Fruit fly (Drosophila melanogaster): ENCODE data around the gene VhaPPA1-1.

The VhaPPA1-1 gene

dm6 chr3R:14853767-14854191, 50.1 kb downstream of the VhaPPA1-1 start (continued):
- TF ChIP-seq CG4360 (GFP tag; IDR thresholded peaks at IDR 0.05), result no peak; the same call in 1 of the 2 replicates
- no peak for TF ChIP-seq ham (GFP tag; IDR thresholded peaks at IDR 0.05)
- 0 out of 3 replicates have a peak, but pooled peaks have one; percentile 15 for TF ChIP-seq CG11695 (GFP tag; IDR thresholded peaks at IDR 0.05)
- peak; percentile 69 for TF ChIP-seq scrt (GFP tag; optimal IDR thresholded peaks at IDR 0.05)
- no peak for TF ChIP-seq D19B (GFP tag; optimal IDR thresholded peaks at IDR 0.05)
- TF ChIP-seq gce (GFP tag; IDR thresholded peaks at IDR 0.05), result peak; percentile 66; the same call in 1 of the 3 replicates
- no peak for TF ChIP-seq az2 (GFP tag; optimal IDR thresholded peaks at IDR 0.05)
- peak; percentile 31 for TF ChIP-seq CG10267 (tag; optimal IDR thresholded peaks at IDR 0.05)
- TF ChIP-seq so (GFP tag; IDR thresholded peaks at IDR 0.05), result peak; percentile 69
- no peak for TF ChIP-seq Ets97D (GFP tag; optimal IDR thresholded peaks at IDR 0.05)
- no peak for TF ChIP-seq gt (GFP tag; IDR thresholded peaks at IDR 0.05)
- TF ChIP-seq lbe (GFP tag; optimal IDR thresholded peaks at IDR 0.05), result peak; percentile 80
- no peak for TF ChIP-seq CG30431 (GFP tag; optimal IDR thresholded peaks at IDR 0.05)
- peak; percentile 59 for TF ChIP-seq wek (GFP tag; optimal IDR thresholded peaks at IDR 0.05)
- peak; percentile 66 for TF ChIP-seq vfl (GFP tag; optimal IDR thresholded peaks at IDR 0.05)
- TF ChIP-seq oc (tag; optimal IDR thresholded peaks at IDR 0.05), result peak; percentile 63
- no peak for TF ChIP-seq seq (GFP tag; IDR thresholded peaks at IDR 0.05)
- no peak for TF ChIP-seq esg (GFP tag; conservative IDR thresholded peaks at IDR 0.05)
- peak; percentile 94 for TF ChIP-seq zen (tag; optimal IDR thresholded peaks at IDR 0.05)
- peak; percentile 37 for TF ChIP-seq CG9727 (GFP tag; optimal IDR thresholded peaks at IDR 0.05)
- TF ChIP-seq CG2202 (tag; optimal IDR thresholded peaks at IDR 0.05), result peak; percentile 21
- no peak for TF ChIP-seq CG42726 (GFP tag; IDR thresholded peaks at IDR 0.05; ENCODE audit: partially characterized antibody)
- TF ChIP-seq cwo (GFP tag; optimal IDR thresholded peaks at IDR 0.05), result peak; percentile 36
- no peak for TF ChIP-seq CG7372 (GFP tag; IDR thresholded peaks at IDR 0.05)
- no peak for TF ChIP-seq inv (GFP tag; IDR thresholded peaks at IDR 0.05; ENCODE audit: partially characterized antibody)
- TF ChIP-seq wor (GFP tag; IDR thresholded peaks at IDR 0.05), result no peak
- TF ChIP-seq CG9817 (tag; optimal IDR thresholded peaks at IDR 0.05), result no peak
- peak; percentile 64 for TF ChIP-seq CG13296 (GFP tag; optimal IDR thresholded peaks at IDR 0.05)
- no peak for TF ChIP-seq Abd-B (GFP tag; optimal IDR thresholded peaks at IDR 0.05)
- peak; percentile 51 for TF ChIP-seq CG13624 (GFP tag; optimal IDR thresholded peaks at IDR 0.05)
- TF ChIP-seq h (optimal IDR thresholded peaks at IDR 0.05), result no peak
- TF ChIP-seq CG6683 (GFP tag; optimal IDR thresholded peaks at IDR 0.05), result peak; percentile 62
- TF ChIP-seq CG17612 (GFP tag; IDR thresholded peaks at IDR 0.05), result no peak
- peak; percentile 76 for TF ChIP-seq CG18599 (GFP tag; optimal IDR thresholded peaks at IDR 0.05)
- TF ChIP-seq Side (GFP tag; optimal IDR thresholded peaks at IDR 0.05), result peak; percentile 59
- no peak for TF ChIP-seq D19A (tag; optimal IDR thresholded peaks at IDR 0.05)
- TF ChIP-seq Usf (GFP tag; optimal IDR thresholded peaks at IDR 0.05), result no peak
- TF ChIP-seq Rx (GFP tag; IDR thresholded peaks at IDR 0.05), result no peak
- TF ChIP-seq nerfin-2 (GFP tag; IDR thresholded peaks at IDR 0.05; ENCODE audit: partially characterized antibody), result no peak
- TF ChIP-seq pfk (GFP tag; optimal IDR thresholded peaks at IDR 0.05), result peak; percentile 85

dm6 chr3R:14852610-14853009, 51.3 kb downstream of the VhaPPA1-1 start:
- TF ChIP-seq nom (GFP tag; optimal IDR thresholded peaks at IDR 0.05), result peak; percentile 35
- no peak for TF ChIP-seq CG13123 (GFP tag; optimal IDR thresholded peaks at IDR 0.05)

All from whole organism, embryonic.